Worm (Caenorhabditis elegans) whole organism, L1 larva: Measurements from ENCODE around the gene F40A3.2.

ENCODE experiments used
- Y116A8C.19 ChIP-seq: sonication (generic microtip); optimal IDR thresholded peaks from 2 replicates; lab custom pipeline; 2016; ENCODE audit warnings: missing compliant biosample characterization, missing genetic modification characterization, borderline replicate concordance
- dpl-1 ChIP-seq, 3 experiments: fragments of 150-350 bp in 2 of 3; sonication (generic microtip) in 1 of 3; optimal IDR thresholded peaks; 2 replicates each; lab custom pipeline; 2014 to 2017; ENCODE audit warnings: missing biosample characterization in 3 of 3, missing genetic modification characterization in 3 of 3, missing genetic modification reagents in 3 of 3
- dsc-1 ChIP-seq: sonication (generic microtip); optimal IDR thresholded peaks from 2 replicates; lab custom pipeline; 2016; ENCODE audit warnings: mild to moderate bottlenecking, missing genetic modification characterization, missing compliant biosample characterization
- efl-3 ChIP-seq: fragments of 200-800 bp; sonication (Bioruptor generic); optimal IDR thresholded peaks from 2 replicates; lab custom pipeline; 2018; ENCODE audit warnings: mild to moderate bottlenecking, missing genetic modification characterization, missing compliant biosample characterization
- hlh-17 ChIP-seq: fragments of 200-800 bp; sonication (Bioruptor generic); optimal IDR thresholded peaks from 2 replicates; lab custom pipeline; 2018; ENCODE audit warnings: missing genetic modification characterization, mild to moderate bottlenecking, missing compliant biosample characterization, moderate library complexity, borderline replicate concordance
- hpl-2 ChIP-seq: fragments of 150-350 bp; optimal IDR thresholded peaks from 2 replicates; lab custom pipeline; 2014; ENCODE audit warnings: missing biosample characterization, missing genetic modification reagents, missing genetic modification characterization
- jun-1 ChIP-seq: fragments of 150-350 bp; optimal IDR thresholded peaks from 2 replicates; lab custom pipeline; 2014; ENCODE audit warnings: missing biosample characterization, missing genetic modification reagents, missing genetic modification characterization
- mep-1 ChIP-seq: fragments of 150-350 bp; optimal IDR thresholded peaks from 2 replicates; lab custom pipeline; 2014; ENCODE audit warnings: missing biosample characterization, missing genetic modification characterization
- nhr-11 ChIP-seq: fragments of 150-350 bp; optimal IDR thresholded peaks from 2 replicates; lab custom pipeline; 2014; ENCODE audit warnings: missing biosample characterization, missing genetic modification characterization
- nhr-20 ChIP-seq: sonication (generic microtip); optimal IDR thresholded peaks from 2 replicates; lab custom pipeline; 2016; ENCODE audit warnings: mild to moderate bottlenecking, missing genetic modification characterization, missing compliant biosample characterization
- nhr-76 ChIP-seq: sonication (generic microtip); optimal IDR thresholded peaks from 2 replicates; lab custom pipeline; 2017; ENCODE audit warnings: missing biosample characterization, missing genetic modification characterization
- nhr-84 ChIP-seq: sonication (generic microtip); optimal IDR thresholded peaks from 2 replicates; lab custom pipeline; 2017; ENCODE audit warnings: missing biosample characterization, missing genetic modification characterization
- nhr-90 ChIP-seq: sonication (generic microtip); optimal IDR thresholded peaks from 2 replicates; lab custom pipeline; 2016; ENCODE audit warnings: mild to moderate bottlenecking, missing genetic modification characterization, missing compliant biosample characterization; ENCODE audit not compliant: poor library complexity
- pag-3 ChIP-seq: sonication (generic microtip); optimal IDR thresholded peaks from 2 replicates; lab custom pipeline; 2017; ENCODE audit warnings: missing genetic modification characterization, mild to moderate bottlenecking, missing compliant biosample characterization, antibody characterized with exemption, borderline replicate concordance; ENCODE audit not compliant: insufficient read depth
- pqm-1 ChIP-seq: sonication (generic microtip); optimal IDR thresholded peaks from 3 replicates; lab custom pipeline; 2017; ENCODE audit warnings: missing biosample characterization, missing genetic modification characterization
- sox-4 ChIP-seq: sonication (generic microtip); optimal IDR thresholded peaks from 2 replicates; lab custom pipeline; 2016; ENCODE audit warnings: missing genetic modification characterization, missing compliant biosample characterization
- sptf-1 ChIP-seq: fragments of 150-350 bp; optimal IDR thresholded peaks from 2 replicates; lab custom pipeline; 2014; ENCODE audit warnings: missing biosample characterization, missing genetic modification characterization
- unc-98 ChIP-seq: fragments of 200-800 bp; sonication (Bioruptor generic); IDR thresholded peaks from 2 replicates; pipeline ENCODE4 v1.3.6; 2022; ENCODE audit warnings: missing genetic modification characterization, missing compliant biosample characterization
- xbp-1 ChIP-seq: sonication (generic microtip); optimal IDR thresholded peaks from 2 replicates; lab custom pipeline; 2016; ENCODE audit warnings: missing genetic modification characterization, missing compliant biosample characterization
- zag-1 ChIP-seq: fragments of 150-350 bp; optimal IDR thresholded peaks from 2 replicates; lab custom pipeline; 2014; ENCODE audit warnings: missing biosample characterization, missing genetic modification characterization
- ztf-11 ChIP-seq, 2 experiments: sonication (generic microtip); optimal IDR thresholded peaks; 2 replicates each; lab custom pipeline; 2016 to 2017; ENCODE audit warnings: missing genetic modification characterization in 2 of 2, missing biosample characterization in 1 of 2, missing compliant biosample characterization in 1 of 2

F40A3.2 gene

ce11 chrV:7925483-7925882, 46.8 kb downstream of the F40A3.2 start, which contains the start of gene srsx-7:
TSS of gene srsx-7 (plus strand) at chrV:7925783.
- no peak for TF ChIP-seq dpl-1 (GFP tag; optimal IDR thresholded peaks at IDR 0.05; lab: Kevin White, UChicago)
- no peak for TF ChIP-seq sptf-1 (tag; lab: Kevin White, UChicago)
- no peak for TF ChIP-seq xbp-1 (tag; lab: Kevin White, UChicago)
- TF ChIP-seq pag-3 (tag; lab: Kevin White, UChicago) = no peak
- no peak for TF ChIP-seq pqm-1
- no peak for TF ChIP-seq hlh-17
- TF ChIP-seq unc-98 (GFP tag; lab: Robert Waterston, UW) = no peak
- no peak for TF ChIP-seq sox-4 (tag; lab: Kevin White, UChicago)
- TF ChIP-seq mep-1 = no peak
- TF ChIP-seq nhr-11 (tag; lab: Kevin White, UChicago) = no peak
- TF ChIP-seq nhr-84 (tag; lab: Kevin White, UChicago) = no peak

- TF ChIP-seq xbp-1 (tag; lab: Kevin White, UChicago) (no peak), hpl-2 (GFP tag; lab: Kevin White, UChicago) (no peak), efl-3 (GFP tag; lab: Kevin White, UChicago) (no peak), nhr-20 (tag; lab: Kevin White, UChicago) (no peak), nhr-76 (tag; lab: Kevin White, UChicago) (no peak), dsc-1 (tag; lab: Kevin White, UChicago) (no peak), mep-1 (no peak)
Measured at ce11 chrV:7926784-7927183, 48.1 kb downstream of the F40A3.2 start, which contains the start of gene srsx-6. TSS of gene srsx-6 (plus strand) at chrV:7927084.

ce11 chrV:7928660-7929059, 49.9 kb downstream of the F40A3.2 start, which contains the start of gene srsx-5:
TSS of gene srsx-5 (plus strand) at chrV:7928960.
- TF ChIP-seq Y116A8C.19 (tag; lab: Kevin White, UChicago) (no peak), dsc-1 (tag; lab: Kevin White, UChicago) (peak; percentile 68), nhr-90 (tag; lab: Kevin White, UChicago) (no peak), zag-1 (tag; lab: Kevin White, UChicago) (no peak), ztf-11 (tag; optimal IDR thresholded peaks at IDR 0.05; lab: Kevin White, UChicago) (no peak), jun-1 (tag; lab: Kevin White, UChicago) (no peak)
- TF ChIP-seq, all 84 proteins: peak for 1
